Worm (Caenorhabditis elegans) whole organism, L1 larva: ENCODE measurements around the gene E01G4.3.

Source experiments
- C16A3.4 ChIP-seq: fragments of 150-350 bp; optimal IDR thresholded peaks from 2 replicates; lab custom pipeline; 2014; ENCODE audit warnings: missing biosample characterization, missing genetic modification characterization
- Y116A8C.19 ChIP-seq: sonication (generic microtip); optimal IDR thresholded peaks from 2 replicates; lab custom pipeline; 2016; ENCODE audit warnings: missing compliant biosample characterization, missing genetic modification characterization, borderline replicate concordance
- alr-1 ChIP-seq: fragments of 200-800 bp; sonication (Bioruptor generic); optimal IDR thresholded peaks from 2 replicates; lab custom pipeline; 2018; ENCODE audit warnings: borderline replicate concordance, mild to moderate bottlenecking, missing genetic modification characterization, missing compliant biosample characterization
- ama-1 ChIP-seq: fragments of 150-350 bp; optimal IDR thresholded peaks from 2 replicates; lab custom pipeline; 2014
- blmp-1 ChIP-seq: fragments of 150-350 bp; optimal IDR thresholded peaks from 2 replicates; lab custom pipeline; 2014; ENCODE audit warnings: missing biosample characterization, missing genetic modification characterization
- ceh-63 ChIP-seq: fragments of 200-800 bp; sonication (Bioruptor generic); optimal IDR thresholded peaks from 2 replicates; lab custom pipeline; 2018; ENCODE audit warnings: mild to moderate bottlenecking, missing genetic modification characterization, missing compliant biosample characterization
- ceh-88 ChIP-seq: fragments of 200-800 bp; sonication (Bioruptor generic); IDR thresholded peaks from 2 replicates; pipeline ENCODE4 v1.3.6; 2022; ENCODE audit warnings: missing genetic modification characterization, missing compliant biosample characterization
- ceh-90 ChIP-seq: sonication (generic microtip); optimal IDR thresholded peaks from 2 replicates; lab custom pipeline; 2016; ENCODE audit warnings: missing genetic modification characterization, missing compliant biosample characterization
- dpl-1 ChIP-seq, 3 experiments: fragments of 150-350 bp in 2 of 3; sonication (generic microtip) in 1 of 3; optimal IDR thresholded peaks; 2 replicates each; lab custom pipeline; 2014 to 2017; ENCODE audit warnings: missing biosample characterization in 3 of 3, missing genetic modification characterization in 3 of 3, missing genetic modification reagents in 3 of 3
- dsc-1 ChIP-seq: sonication (generic microtip); optimal IDR thresholded peaks from 2 replicates; lab custom pipeline; 2016; ENCODE audit warnings: mild to moderate bottlenecking, missing genetic modification characterization, missing compliant biosample characterization
- efl-1 ChIP-seq, 4 experiments: fragments of 150-350 bp; optimal IDR thresholded peaks in 3 of 4; peaks in 1 of 4; 1 replicate in 1 of 4; 2 replicates in 3 of 4; lab custom pipeline; 2014; ENCODE audit warnings: missing biosample characterization in 2 of 4, missing genetic modification characterization in 2 of 4, missing genetic modification reagents in 2 of 4
- efl-3 ChIP-seq: fragments of 200-800 bp; sonication (Bioruptor generic); optimal IDR thresholded peaks from 2 replicates; lab custom pipeline; 2018; ENCODE audit warnings: mild to moderate bottlenecking, missing genetic modification characterization, missing compliant biosample characterization
- egl-27 ChIP-seq, 2 experiments: fragments of 150-350 bp in 1 of 2; sonication (generic microtip); optimal IDR thresholded peaks; 3 replicates each; lab custom pipeline; 2017 to 2018; ENCODE audit warnings: missing biosample characterization in 2 of 2, missing genetic modification characterization in 2 of 2, missing genetic modification reagents in 2 of 2
- elt-2 ChIP-seq: sonication (generic microtip); optimal IDR thresholded peaks from 2 replicates; lab custom pipeline; 2016; ENCODE audit warnings: missing genetic modification characterization, mild to moderate bottlenecking, inconsistent platforms, missing compliant biosample characterization, missing genetic modification reagents
- fkh-10 ChIP-seq: sonication (generic microtip); optimal IDR thresholded peaks from 2 replicates; lab custom pipeline; 2017; ENCODE audit warnings: missing biosample characterization, missing genetic modification reagents, missing genetic modification characterization
- fkh-4 ChIP-seq: sonication (generic microtip); optimal IDR thresholded peaks from 2 replicates; lab custom pipeline; 2016; ENCODE audit warnings: missing compliant biosample characterization, missing genetic modification characterization, borderline replicate concordance
- fkh-8 ChIP-seq: sonication (generic microtip); optimal IDR thresholded peaks from 2 replicates; lab custom pipeline; 2016; ENCODE audit warnings: mild to moderate bottlenecking, missing genetic modification characterization, missing compliant biosample characterization
- hlh-17 ChIP-seq: fragments of 200-800 bp; sonication (Bioruptor generic); optimal IDR thresholded peaks from 2 replicates; lab custom pipeline; 2018; ENCODE audit warnings: missing genetic modification characterization, mild to moderate bottlenecking, missing compliant biosample characterization, moderate library complexity, borderline replicate concordance
- hpl-2 ChIP-seq: fragments of 150-350 bp; optimal IDR thresholded peaks from 2 replicates; lab custom pipeline; 2014; ENCODE audit warnings: missing biosample characterization, missing genetic modification reagents, missing genetic modification characterization
- irx-1 ChIP-seq: sonication (generic microtip); optimal IDR thresholded peaks from 2 replicates; lab custom pipeline; 2016; ENCODE audit warnings: missing genetic modification characterization, missing compliant biosample characterization
- jun-1 ChIP-seq: fragments of 150-350 bp; optimal IDR thresholded peaks from 2 replicates; lab custom pipeline; 2014; ENCODE audit warnings: missing biosample characterization, missing genetic modification reagents, missing genetic modification characterization
- lin-13 ChIP-seq: fragments of 150-350 bp; optimal IDR thresholded peaks from 2 replicates; lab custom pipeline; 2014; ENCODE audit warnings: missing biosample characterization, missing genetic modification reagents, missing genetic modification characterization
- lin-35 ChIP-seq, 2 experiments: fragments of 150-350 bp; optimal IDR thresholded peaks; 2 replicates each; lab custom pipeline; 2014; ENCODE audit warnings: missing biosample characterization in 2 of 2, missing genetic modification characterization in 2 of 2, missing genetic modification reagents in 2 of 2
- lin-39 ChIP-seq: fragments of 150-350 bp; optimal IDR thresholded peaks from 2 replicates; lab custom pipeline; 2014; ENCODE audit warnings: missing biosample characterization, missing genetic modification reagents, missing genetic modification characterization
- lsy-2 ChIP-seq, 2 experiments: fragments of 150-350 bp; optimal IDR thresholded peaks; 2 replicates each; lab custom pipeline; 2014; ENCODE audit warnings: missing biosample characterization in 2 of 2, missing genetic modification characterization in 2 of 2
- mdl-1 ChIP-seq, 2 experiments: fragments of 150-350 bp; optimal IDR thresholded peaks; 2 replicates each; lab custom pipeline; 2014 to 2017; ENCODE audit warnings: missing biosample characterization in 2 of 2, missing genetic modification characterization in 2 of 2, inconsistent platforms in 1 of 2
- mef-2 ChIP-seq: fragments of 150-350 bp; optimal IDR thresholded peaks from 2 replicates; lab custom pipeline; 2014; ENCODE audit warnings: missing biosample characterization, missing genetic modification characterization
- mep-1 ChIP-seq: fragments of 150-350 bp; optimal IDR thresholded peaks from 2 replicates; lab custom pipeline; 2014; ENCODE audit warnings: missing biosample characterization, missing genetic modification characterization
- nhr-19 ChIP-seq: fragments of 200-800 bp; sonication (Bioruptor generic); conservative IDR thresholded peaks from 2 replicates; pipeline ENCODE4 v1.3.6; 2022; ENCODE audit warnings: missing genetic modification characterization, missing compliant biosample characterization
- nhr-20 ChIP-seq: sonication (generic microtip); optimal IDR thresholded peaks from 2 replicates; lab custom pipeline; 2016; ENCODE audit warnings: mild to moderate bottlenecking, missing genetic modification characterization, missing compliant biosample characterization
- nhr-237 ChIP-seq: fragments of 150-350 bp; optimal IDR thresholded peaks from 2 replicates; lab custom pipeline; 2014; ENCODE audit warnings: missing biosample characterization, missing genetic modification characterization
- nhr-71 ChIP-seq: sonication (generic microtip); optimal IDR thresholded peaks from 2 replicates; lab custom pipeline; 2016; ENCODE audit warnings: mild to moderate bottlenecking, missing genetic modification characterization, moderate library complexity, missing compliant biosample characterization
- nhr-76 ChIP-seq: sonication (generic microtip); optimal IDR thresholded peaks from 2 replicates; lab custom pipeline; 2017; ENCODE audit warnings: missing biosample characterization, missing genetic modification characterization
- nhr-77 ChIP-seq: fragments of 150-350 bp; optimal IDR thresholded peaks from 2 replicates; lab custom pipeline; 2014; ENCODE audit warnings: missing biosample characterization, missing genetic modification characterization
- nhr-84 ChIP-seq: sonication (generic microtip); optimal IDR thresholded peaks from 2 replicates; lab custom pipeline; 2017; ENCODE audit warnings: missing biosample characterization, missing genetic modification characterization
- pax-3 ChIP-seq: fragments of 200-800 bp; sonication (Bioruptor generic); optimal IDR thresholded peaks from 2 replicates; lab custom pipeline; 2018; ENCODE audit warnings: mild to moderate bottlenecking, missing genetic modification characterization, moderate library complexity, missing compliant biosample characterization
- snpc-4 ChIP-seq: fragments of 150-350 bp; optimal IDR thresholded peaks from 2 replicates; lab custom pipeline; 2014; ENCODE audit warnings: missing biosample characterization, missing genetic modification characterization
- sox-4 ChIP-seq: sonication (generic microtip); optimal IDR thresholded peaks from 2 replicates; lab custom pipeline; 2016; ENCODE audit warnings: missing genetic modification characterization, missing compliant biosample characterization
- unc-30 ChIP-seq: sonication (generic microtip); optimal IDR thresholded peaks from 2 replicates; lab custom pipeline; 2017; ENCODE audit warnings: missing biosample characterization, missing genetic modification characterization
- unc-62 ChIP-seq: fragments of 150-350 bp; optimal IDR thresholded peaks from 2 replicates; lab custom pipeline; 2014; ENCODE audit warnings: missing biosample characterization, missing genetic modification reagents, missing genetic modification characterization
- unc-86 ChIP-seq: sonication (generic microtip); optimal IDR thresholded peaks from 2 replicates; lab custom pipeline; 2016; ENCODE audit warnings: missing genetic modification characterization, missing compliant biosample characterization
- unc-98 ChIP-seq: fragments of 200-800 bp; sonication (Bioruptor generic); IDR thresholded peaks from 2 replicates; pipeline ENCODE4 v1.3.6; 2022; ENCODE audit warnings: missing genetic modification characterization, missing compliant biosample characterization
- xbp-1 ChIP-seq: sonication (generic microtip); optimal IDR thresholded peaks from 2 replicates; lab custom pipeline; 2016; ENCODE audit warnings: missing genetic modification characterization, missing compliant biosample characterization
- zip-4 ChIP-seq: fragments of 200-800 bp; sonication (Bioruptor generic); optimal IDR thresholded peaks from 2 replicates; lab custom pipeline; 2018; ENCODE audit warnings: mild to moderate bottlenecking, missing genetic modification characterization, moderate library complexity, missing compliant biosample characterization
- ztf-11 ChIP-seq, 2 experiments: sonication (generic microtip); optimal IDR thresholded peaks; 2 replicates each; lab custom pipeline; 2016 to 2017; ENCODE audit warnings: missing genetic modification characterization in 2 of 2, missing biosample characterization in 1 of 2, missing compliant biosample characterization in 1 of 2

The E01G4.3 gene

ce11 chrII:13484108-13484507 lies 14.7 kb upstream of the E01G4.3 start:
- TF ChIP-seq lin-13 (no peak), fkh-4 (tag; lab: Kevin White, UChicago) (no peak), nhr-237 (tag; lab: Kevin White, UChicago) (no peak), efl-1 (optimal IDR thresholded peaks at IDR 0.05; lab: Kevin White, UChicago) (no peak), efl-1 (GFP tag; optimal IDR thresholded peaks at IDR 0.05 in 1 of 2; lab: Kevin White, UChicago) (peak in 1 of 2 experiments; percentile 21), nhr-19 (GFP tag; lab: Robert Waterston, UW) (no peak)

ce11 chrII:13481781-13482455 lies 12.5 kb upstream of the E01G4.3 start, which contains the start of gene E01G4.6:
TSS of gene E01G4.6 (plus strand) at chrII:13482405.
- TF ChIP-seq snpc-4 (tag; lab: Kevin White, UChicago): no peak
- no peak for TF ChIP-seq efl-1 (optimal IDR thresholded peaks at IDR 0.05; lab: Kevin White, UChicago)
- TF ChIP-seq efl-1 (GFP tag; optimal IDR thresholded peaks at IDR 0.05 in 1 of 2; lab: Kevin White, UChicago): peak in 1 of 2 experiments; percentile 70

- TF ChIP-seq unc-98 (GFP tag; lab: Robert Waterston, UW): no peak
- TF ChIP-seq efl-1 (optimal IDR thresholded peaks at IDR 0.05; lab: Kevin White, UChicago): no peak
- TF ChIP-seq efl-1 (GFP tag; optimal IDR thresholded peaks at IDR 0.05 in 1 of 2; lab: Kevin White, UChicago): peak in 1 of 2 experiments; percentile 65
These were observed 10.0 kb upstream of the E01G4.3 start for ce11 chrII:13479424-13479823.

- TF ChIP-seq fkh-8 (tag; lab: Kevin White, UChicago): peak; percentile 25
- no peak for TF ChIP-seq Y116A8C.19 (tag; lab: Kevin White, UChicago)
- TF ChIP-seq ceh-90 (tag; lab: Kevin White, UChicago): no peak
- TF ChIP-seq ceh-63 (GFP tag; lab: Kevin White, UChicago): no peak
- peak; percentile 5 for TF ChIP-seq fkh-10
- TF ChIP-seq efl-3 (GFP tag; lab: Kevin White, UChicago): no peak
- TF ChIP-seq unc-62 (GFP tag; lab: Kevin White, UChicago): no peak
- TF ChIP-seq dsc-1 (tag; lab: Kevin White, UChicago): peak; percentile 64
- no peak for TF ChIP-seq jun-1 (tag; lab: Kevin White, UChicago)
- no peak for TF ChIP-seq mef-2
- peak; percentile 70 to 73 for TF ChIP-seq lin-35 (GFP tag; optimal IDR thresholded peaks at IDR 0.05; lab: Kevin White, UChicago)
- peak; percentile 40 for TF ChIP-seq C16A3.4
- TF ChIP-seq elt-2 (tag; lab: Kevin White, UChicago): no peak
- TF ChIP-seq egl-27 (tag; optimal IDR thresholded peaks at IDR 0.05; lab: Kevin White, UChicago): no peak
- TF ChIP-seq lsy-2 (tag; optimal IDR thresholded peaks at IDR 0.05; lab: Kevin White, UChicago): peak; percentile 64 to 75
- no peak for TF ChIP-seq pax-3 (tag; lab: Kevin White, UChicago)
- peak; percentile 65 to 79 (median 73) for TF ChIP-seq dpl-1 (GFP tag; optimal IDR thresholded peaks at IDR 0.05; lab: Kevin White, UChicago)
- peak; percentile 16 for TF ChIP-seq lin-39 (tag; lab: Kevin White, UChicago)
- peak; percentile 53 for TF ChIP-seq nhr-20 (tag; lab: Kevin White, UChicago)
- no peak for TF ChIP-seq mdl-1 (tag; optimal IDR thresholded peaks at IDR 0.05; lab: Kevin White, UChicago)
- peak; percentile 4 for TF ChIP-seq ama-1 (lab: Kevin White, UChicago)
- peak; percentile 10 for TF ChIP-seq irx-1 (tag; lab: Kevin White, UChicago)
- TF ChIP-seq sox-4: no peak
- TF ChIP-seq mep-1 (tag; lab: Kevin White, UChicago): peak; percentile 88
- TF ChIP-seq alr-1 (tag; lab: Kevin White, UChicago): no peak
- peak; percentile 75 for TF ChIP-seq nhr-71 (tag; lab: Kevin White, UChicago)
- no peak for TF ChIP-seq nhr-84 (tag; lab: Kevin White, UChicago)
- peak in 1 of 2 experiments; percentile 75 for TF ChIP-seq ztf-11 (tag; optimal IDR thresholded peaks at IDR 0.05; lab: Kevin White, UChicago)
- peak; percentile 36 for TF ChIP-seq blmp-1 (tag; lab: Kevin White, UChicago)
- TF ChIP-seq zip-4 (GFP tag; lab: Kevin White, UChicago): no peak
- peak; percentile 68 for TF ChIP-seq xbp-1 (tag; lab: Kevin White, UChicago)
- TF ChIP-seq nhr-77 (tag; lab: Kevin White, UChicago): no peak
- no peak for TF ChIP-seq unc-30 (tag; lab: Kevin White, UChicago)
- no peak for TF ChIP-seq ceh-88 (GFP tag; lab: Robert Waterston, UW)
- no peak for TF ChIP-seq hlh-17 (GFP tag; lab: Kevin White, UChicago)
- peak; percentile 33 for TF ChIP-seq unc-86
- TF ChIP-seq nhr-76: no peak
- no peak for TF ChIP-seq hpl-2 (GFP tag; lab: Kevin White, UChicago)
These were observed 7.8 kb upstream of the E01G4.3 start for ce11 chrII:13477230-13477629.
